Worm (Caenorhabditis elegans) whole organism, late embryonic: ENCODE measurements around the gene enu-3.2.

Experiments
- C38D4.7 ChIP-seq: fragments of 200-800 bp; sonication (Bioruptor generic); optimal IDR thresholded peaks from 2 replicates; lab custom pipeline; 2018; ENCODE audit warnings: mild to moderate bottlenecking, missing genetic modification characterization, moderate library complexity, missing compliant biosample characterization
- K02D7.2 ChIP-seq: sonication (generic microtip); optimal IDR thresholded peaks from 2 replicates; lab custom pipeline; 2017; ENCODE audit warnings: mild to moderate bottlenecking, missing genetic modification characterization, missing compliant biosample characterization
- K09A11.1 ChIP-seq: sonication (generic microtip); optimal IDR thresholded peaks from 2 replicates; lab custom pipeline; 2017; ENCODE audit warnings: antibody characterized with exemption, mild to moderate bottlenecking, missing genetic modification characterization, missing compliant biosample characterization; ENCODE audit not compliant: insufficient read depth
- ceh-22 ChIP-seq: sonication (generic microtip); optimal IDR thresholded peaks from 2 replicates; lab custom pipeline; 2017; ENCODE audit warnings: missing biosample characterization, missing genetic modification characterization
- ceh-30 ChIP-seq: fragments of 150-350 bp; optimal IDR thresholded peaks from 2 replicates; lab custom pipeline; 2014; ENCODE audit warnings: missing biosample characterization, missing genetic modification characterization
- ceh-6 ChIP-seq: fragments of 200-800 bp; sonication (Bioruptor generic); optimal IDR thresholded peaks from 2 replicates; lab custom pipeline; 2018; ENCODE audit warnings: mild to moderate bottlenecking, missing genetic modification characterization, missing compliant biosample characterization
- dmd-4 ChIP-seq: sonication (generic microtip); optimal IDR thresholded peaks from 2 replicates; lab custom pipeline; 2016; ENCODE audit warnings: borderline replicate concordance, missing genetic modification characterization, missing compliant biosample characterization
- fax-1 ChIP-seq: sonication (generic microtip); optimal IDR thresholded peaks from 2 replicates; lab custom pipeline; 2016; ENCODE audit warnings: missing genotype, missing genetic modification characterization, missing compliant biosample characterization
- fkh-10 ChIP-seq: fragments of 150-350 bp; optimal IDR thresholded peaks from 2 replicates; lab custom pipeline; 2014; ENCODE audit warnings: missing biosample characterization, missing genetic modification reagents, missing genetic modification characterization
- lin-11 ChIP-seq: fragments of 200-800 bp; sonication (Bioruptor generic); optimal IDR thresholded peaks from 2 replicates; lab custom pipeline; 2018; ENCODE audit warnings: mild to moderate bottlenecking, missing genetic modification characterization, missing compliant biosample characterization
- pat-9 ChIP-seq: fragments of 200-800 bp; sonication (Bioruptor generic); optimal IDR thresholded peaks from 2 replicates; lab custom pipeline; 2018; ENCODE audit warnings: mild to moderate bottlenecking, missing genetic modification characterization, moderate library complexity, missing compliant biosample characterization
- pax-1 ChIP-seq: fragments of 150-350 bp; optimal IDR thresholded peaks from 2 replicates; lab custom pipeline; 2014; ENCODE audit warnings: missing biosample characterization, missing genetic modification characterization
- pros-1 ChIP-seq: fragments of 150-350 bp; optimal IDR thresholded peaks from 2 replicates; lab custom pipeline; 2014; ENCODE audit warnings: missing biosample characterization, missing genetic modification reagents, missing genetic modification characterization
- rnt-1 ChIP-seq: sonication (generic microtip); optimal IDR thresholded peaks from 2 replicates; lab custom pipeline; 2016; ENCODE audit warnings: missing genetic modification characterization, missing compliant biosample characterization
- sox-2 ChIP-seq: fragments of 200-800 bp; sonication (Bioruptor generic); IDR thresholded peaks from 2 replicates; pipeline ENCODE4 v1.3.6; 2022; ENCODE audit warnings: missing genetic modification reagents, missing genetic modification characterization, missing compliant biosample characterization
- unc-42 ChIP-seq: sonication (generic microtip); optimal IDR thresholded peaks from 2 replicates; lab custom pipeline; 2016; ENCODE audit warnings: missing genotype, missing genetic modification characterization, missing compliant biosample characterization
- unc-55 ChIP-seq: sonication (generic microtip); optimal IDR thresholded peaks from 2 replicates; lab custom pipeline; 2017; ENCODE audit warnings: missing biosample characterization, missing genetic modification reagents, missing genetic modification characterization
- unc-86 ChIP-seq: sonication (generic microtip); optimal IDR thresholded peaks from 2 replicates; lab custom pipeline; 2016; ENCODE audit warnings: missing genetic modification characterization, missing compliant biosample characterization
- ztf-16 ChIP-seq: sonication (generic microtip); optimal IDR thresholded peaks from 2 replicates; lab custom pipeline; 2017; ENCODE audit warnings: missing genetic modification characterization, missing compliant biosample characterization

enu-3.2 gene

ce11 chrIII:4735443-4735842 is 49.6 kb downstream of the enu-3.2 start, which contains the start of gene F17C8.7:
Gene F17C8.7 (plus strand): TSS chrIII:4735743.
- TF ChIP-seq fkh-10 (GFP tag; lab: Kevin White, UChicago) (no peak), unc-55 (GFP tag; lab: Kevin White, UChicago) (no peak), unc-42 (no peak), dmd-4 (no peak), ceh-30 (tag; lab: Kevin White, UChicago) (no peak), ceh-22 (tag; lab: Kevin White, UChicago) (no peak), fax-1 (tag; lab: Kevin White, UChicago) (no peak), pax-1 (tag; lab: Kevin White, UChicago) (no peak), sox-2 (no peak), K09A11.1 (no peak), lin-11 (no peak), pros-1 (no peak), C38D4.7 (GFP tag; lab: Kevin White, UChicago) (no peak), rnt-1 (tag; lab: Kevin White, UChicago) (no peak), K02D7.2 (tag; lab: Kevin White, UChicago) (no peak), pat-9 (tag; lab: Kevin White, UChicago) (no peak)

ce11 chrIII:4734056-4734455 is 51.0 kb downstream of the enu-3.2 start, which contains the start of gene F17C8.9:
Gene F17C8.9 (plus strand): TSS chrIII:4734356.
- no peak for TF ChIP-seq unc-86 (tag; lab: Kevin White, UChicago)
- TF ChIP-seq ztf-16 (tag; lab: Kevin White, UChicago) = no peak
- TF ChIP-seq ceh-6 = no peak
- no peak for TF ChIP-seq dmd-4
